Fruit fly (Drosophila melanogaster): ENCODE data around the gene crm.

- TF ChIP-seq h (optimal IDR thresholded peaks at IDR 0.05): no peak
- no peak for TF ChIP-seq Myc (optimal IDR thresholded peaks at IDR 0.05)
- TF ChIP-seq ttk (optimal IDR thresholded peaks at IDR 0.05): no peak
- no peak for TF ChIP-seq psq (optimal IDR thresholded peaks at IDR 0.05)
- TF ChIP-seq Sin3A (optimal IDR thresholded peaks at IDR 0.05): no peak
Observed at dm6 chrX:2743020-2743419, 4.4 kb upstream of the crm start.

All from Kc167 (cell line).